Worm (Caenorhabditis elegans): ENCODE results near the gene txt-18.

DNA sequence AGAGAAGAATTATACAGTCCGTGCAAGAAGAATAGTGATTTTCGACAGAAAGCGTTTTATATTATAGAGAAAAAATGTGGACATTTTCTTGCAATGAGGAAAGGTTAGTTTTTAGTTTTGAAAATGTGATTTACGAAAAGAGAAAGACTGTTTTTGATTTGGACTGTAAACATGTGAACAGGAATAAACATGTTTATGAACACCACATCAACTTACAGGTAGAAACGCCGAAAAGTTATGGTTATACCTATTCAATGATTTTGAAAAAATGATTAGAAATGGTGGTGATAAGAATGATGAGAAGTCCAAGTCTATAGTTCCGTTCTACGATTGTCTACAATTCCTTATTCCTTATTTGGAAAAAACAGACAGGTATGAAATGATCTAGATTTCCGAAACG lies 641 bp downstream of the txt-18 start:
- TF ChIP-seq F37B4.10 (GFP tag; IDR thresholded peaks at IDR 0.05) (no peak), F57A8.1 (GFP tag; optimal IDR thresholded peaks at IDR 0.05) (no peak), unc-62 (GFP tag; optimal IDR thresholded peaks at IDR 0.05) (no peak), pbrm-1 (GFP tag; IDR thresholded peaks at IDR 0.05) (no peak), ztf-22 (GFP tag; optimal IDR thresholded peaks at IDR 0.05) (no peak), F23B12.7 (tag; optimal IDR thresholded peaks at IDR 0.05; ENCODE audit: insufficient read depth) (no peak)
